Worm (Caenorhabditis elegans): ENCODE data around the gene dss-1.
A peak's percentile ranks its signal among the peaks of the same experiment; 100 is the strongest.

Gene dss-1

DNA sequence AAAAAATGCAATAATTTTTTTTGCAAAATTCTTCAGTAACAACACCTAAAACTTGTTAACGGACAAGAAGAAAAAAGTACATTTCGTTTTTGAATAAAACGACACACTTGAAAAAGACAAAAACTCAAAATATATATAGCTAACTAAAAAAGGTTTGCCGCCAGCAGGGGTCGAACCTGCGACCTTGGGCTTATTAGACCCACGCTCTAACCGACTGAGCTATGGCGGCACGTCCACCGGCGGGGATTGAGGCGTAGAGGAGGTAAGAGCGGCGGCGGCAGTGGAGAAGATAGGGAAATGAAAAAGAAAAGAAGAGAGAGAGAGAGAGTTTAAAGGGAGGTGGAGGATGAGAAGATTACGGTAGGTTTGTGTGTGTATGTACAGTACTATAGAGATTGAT is 22.1 kb upstream of the dss-1 start:
- TF ChIP-seq Y48G9A.11 (GFP tag; IDR thresholded peaks at IDR 0.05) (no peak), aly-2 (tag; optimal IDR thresholded peaks at IDR 0.05) (no peak), hif-1 (tag; optimal IDR thresholded peaks at IDR 0.05) (peak in 1 of 2 experiments; percentile 22), lim-7 (GFP tag; IDR thresholded peaks at IDR 0.05) (peak; percentile 68; the same call in 1 of the 2 replicates), nhr-28 (tag; optimal IDR thresholded peaks at IDR 0.05) (no peak), rbr-2 (tag; optimal IDR thresholded peaks at IDR 0.05) (peak; percentile 38), dmd-9 (GFP tag; IDR thresholded peaks at IDR 0.05) (0 out of 2 replicates have a peak, but pooled peaks have one; percentile 45), daf-19 (GFP tag; conservative IDR thresholded peaks at IDR 0.05) (no peak), lsy-2 (tag; optimal IDR thresholded peaks at IDR 0.05) (peak in 1 of 2 experiments; percentile 2), hmg-1.1 (GFP tag; IDR thresholded peaks at IDR 0.05) (no peak), unc-62 (GFP tag; optimal IDR thresholded peaks at IDR 0.05 in 1 of 2) (peak in 1 of 2 experiments; percentile 36), unc-62 (tag; optimal IDR thresholded peaks at IDR 0.05) (no peak), lin-39 (tag; optimal IDR thresholded peaks at IDR 0.05) (no peak), nhr-102 (tag; optimal IDR thresholded peaks at IDR 0.05) (peak; percentile 26), fos-1 (tag; optimal IDR thresholded peaks at IDR 0.05) (no peak), nhr-77 (tag; optimal IDR thresholded peaks at IDR 0.05) (no peak), pha-4 (GFP tag; IDR thresholded peaks at IDR 0.05) (peak; percentile 34; the same call in 1 of the 2 replicates), pha-4 (tag; optimal IDR thresholded peaks at IDR 0.05) (no peak), zfp-3 (GFP tag; conservative IDR thresholded peaks at IDR 0.05) (no peak), arid-1 (GFP tag; conservative IDR thresholded peaks at IDR 0.05) (peak; percentile 57; the same call in 1 of the 2 replicates), mep-1 (tag; optimal IDR thresholded peaks at IDR 0.05) (peak; percentile 31), T26A8.4 (GFP tag; IDR thresholded peaks at IDR 0.05) (no peak), nhr-76 (tag; optimal IDR thresholded peaks at IDR 0.05) (no peak), Y105C5A.15 (GFP tag; IDR thresholded peaks at IDR 0.05) (0 out of 2 replicates have a peak, but pooled peaks have one; percentile 38), zip-2 (tag; optimal IDR thresholded peaks at IDR 0.05) (no peak), tra-1 (GFP tag; IDR thresholded peaks at IDR 0.05) (no peak), vab-7 (GFP tag; IDR thresholded peaks at IDR 0.05) (peak; percentile 38; the same call in 1 of the 2 replicates), spr-3 (GFP tag; optimal IDR thresholded peaks at IDR 0.05) (peak; percentile 8), hlh-11 (tag; optimal IDR thresholded peaks at IDR 0.05) (peak; percentile 13), mes-2 (tag; optimal IDR thresholded peaks at IDR 0.05; ENCODE audit: poor library complexity, severe bottlenecking) (peak; percentile 72), dve-1 (tag; optimal IDR thresholded peaks at IDR 0.05; ENCODE audit: insufficient read depth) (peak; percentile 3), duxl-1 (tag; optimal IDR thresholded peaks at IDR 0.05; ENCODE audit: poor library complexity) (no peak), tag-97 (GFP tag; IDR thresholded peaks at IDR 0.05) (no peak), attf-4 (tag; optimal IDR thresholded peaks at IDR 0.05) (no peak), ZK337.2 (GFP tag; IDR thresholded peaks at IDR 0.05) (no peak), snpc-1.2 (GFP tag; IDR thresholded peaks at IDR 0.05) (peak; percentile 44; the same call in 1 of the 2 replicates), lin-38 (GFP tag; IDR thresholded peaks at IDR 0.05) (peak; percentile 65), egl-43 (GFP tag; IDR thresholded peaks at IDR 0.05) (peak; percentile 71; the same call in 1 of the 2 replicates), set-16 (GFP tag; IDR thresholded peaks at IDR 0.05) (peak; percentile 66), zip-11 (GFP tag; IDR thresholded peaks at IDR 0.05) (0 out of 2 replicates have a peak, but pooled peaks have one; percentile 38), F37D6.2 (tag; optimal IDR thresholded peaks at IDR 0.05) (no peak), lin-13 (GFP tag; optimal IDR thresholded peaks at IDR 0.05) (peak; percentile 55), dmd-8 (GFP tag; IDR thresholded peaks at IDR 0.05) (peak; percentile 31; the same call in 1 of the 2 replicates), nhr-42 (GFP tag; IDR thresholded peaks at IDR 0.05) (0 out of 2 replicates have a peak, but pooled peaks have one; percentile 7), ceh-44 (GFP tag; IDR thresholded peaks at IDR 0.05) (no peak), unc-130 (GFP tag; optimal IDR thresholded peaks at IDR 0.05) (peak; percentile 24), aha-1 (tag) (peak; percentile 85)
